Fruit fly (Drosophila melanogaster) whole organism, prepupa: ENCODE data around the gene btn.
A peak's percentile ranks its signal among the peaks of the same experiment; 100 is the strongest.

Experiments
- Blimp-1 ChIP-seq: fragments of 200-800 bp; sonication (Bioruptor generic); optimal IDR thresholded peaks from 3 replicates; lab custom pipeline; 2017; ENCODE audit warnings: missing biosample characterization, missing genetic modification characterization, mild to moderate bottlenecking, moderate library complexity, missing genetic modification reagents
- CG10669 ChIP-seq: fragments of 200-800 bp; sonication (Bioruptor generic); optimal IDR thresholded peaks from 3 replicates; lab custom pipeline; 2018; ENCODE audit warnings: missing biosample characterization, mild to moderate bottlenecking, missing genetic modification characterization, moderate library complexity
- CG11294 ChIP-seq: fragments of 200-800 bp; sonication (Bioruptor generic); IDR thresholded peaks from 2 replicates; pipeline ENCODE4 v1.3.6; 2022; ENCODE audit warnings: missing biosample characterization, missing genetic modification characterization
- CG11762 ChIP-seq: fragments of 200-800 bp; sonication (Bioruptor generic); optimal IDR thresholded peaks from 3 replicates; lab custom pipeline; 2016; ENCODE audit warnings: missing biosample characterization, missing genetic modification characterization; ENCODE audit not compliant: insufficient read depth
- CG11902 ChIP-seq: fragments of 200-800 bp; sonication (Bioruptor generic); optimal IDR thresholded peaks from 3 replicates; lab custom pipeline; 2016; ENCODE audit warnings: missing biosample characterization, missing genetic modification characterization
- CG32006 ChIP-seq: fragments of 200-800 bp; sonication (Bioruptor generic); optimal IDR thresholded peaks from 3 replicates; lab custom pipeline; 2017; ENCODE audit warnings: missing biosample characterization, mild to moderate bottlenecking, missing genetic modification characterization
- CG34406 ChIP-seq: fragments of 200-800 bp; sonication (Bioruptor generic); optimal IDR thresholded peaks from 3 replicates; lab custom pipeline; 2016; ENCODE audit warnings: missing biosample characterization, missing genetic modification characterization
- CG3919 ChIP-seq: fragments of 200-800 bp; sonication (Bioruptor generic); optimal IDR thresholded peaks from 3 replicates; lab custom pipeline; 2016; ENCODE audit warnings: missing biosample characterization, missing genetic modification characterization
- CG4318 ChIP-seq: fragments of 200-800 bp; sonication (Bioruptor generic); optimal IDR thresholded peaks from 3 replicates; lab custom pipeline; 2017; ENCODE audit warnings: missing biosample characterization, mild to moderate bottlenecking, missing genetic modification characterization
- CG6276 ChIP-seq: fragments of 200-800 bp; sonication (Bioruptor generic); optimal IDR thresholded peaks from 2 replicates; lab custom pipeline; 2017; ENCODE audit warnings: missing biosample characterization, mild to moderate bottlenecking, missing genetic modification characterization
- CG6808 ChIP-seq: fragments of 200-800 bp; sonication (Bioruptor generic); optimal IDR thresholded peaks from 3 replicates; lab custom pipeline; 2017; ENCODE audit warnings: missing biosample characterization, missing genetic modification characterization, mild to moderate bottlenecking, moderate library complexity, missing genetic modification reagents
- CG6854 ChIP-seq: fragments of 200-800 bp; sonication (Bioruptor generic); optimal IDR thresholded peaks from 2 replicates; lab custom pipeline; 2017; ENCODE audit warnings: missing biosample characterization, mild to moderate bottlenecking, missing genetic modification characterization
- CG7368 ChIP-seq: fragments of 200-800 bp; sonication (Bioruptor generic); optimal IDR thresholded peaks from 3 replicates; lab custom pipeline; 2016; ENCODE audit warnings: missing biosample characterization, missing genetic modification characterization
- CG8119 ChIP-seq: fragments of 200-800 bp; sonication (Bioruptor generic); IDR thresholded peaks from 3 replicates; pipeline ENCODE4 v1.3.6; 2022; ENCODE audit warnings: missing biosample characterization, missing genetic modification characterization
- CG8319 ChIP-seq: fragments of 200-800 bp; sonication (Bioruptor generic); optimal IDR thresholded peaks from 3 replicates; lab custom pipeline; 2016; ENCODE audit warnings: missing biosample characterization, missing genetic modification characterization
- CG8632 ChIP-seq: fragments of 200-800 bp; sonication (Bioruptor generic); optimal IDR thresholded peaks from 3 replicates; lab custom pipeline; 2016; ENCODE audit warnings: missing biosample characterization, missing genetic modification characterization
- CG9139 ChIP-seq: fragments of 200-800 bp; sonication (Bioruptor generic); optimal IDR thresholded peaks from 3 replicates; lab custom pipeline; 2017; ENCODE audit warnings: missing biosample characterization, mild to moderate bottlenecking, missing genetic modification characterization
- Eip75B ChIP-seq: fragments of 200-800 bp; sonication (Bioruptor generic); optimal IDR thresholded peaks from 3 replicates; lab custom pipeline; 2016; ENCODE audit warnings: missing biosample characterization, missing genetic modification characterization
- Eip78C ChIP-seq: fragments of 200-800 bp; sonication (Bioruptor generic); peaks from one replicate; lab custom pipeline; 2016; ENCODE audit warnings: missing biosample characterization, missing genetic modification characterization
- Eip93F ChIP-seq: fragments of 200-800 bp; sonication (Bioruptor generic); optimal IDR thresholded peaks from 2 replicates; lab custom pipeline; 2016; ENCODE audit warnings: missing biosample characterization, mild to moderate bottlenecking, missing genetic modification characterization
- Ets21C ChIP-seq: fragments of 200-800 bp; sonication (Bioruptor generic); optimal IDR thresholded peaks from 3 replicates; lab custom pipeline; 2016; ENCODE audit warnings: missing biosample characterization, missing genetic modification characterization
- Ets96B ChIP-seq: fragments of 200-800 bp; optimal IDR thresholded peaks from 2 replicates; lab custom pipeline; 2019; ENCODE audit warnings: missing biosample characterization, mild to moderate bottlenecking, missing genetic modification characterization, moderate library complexity
- Hr38 ChIP-seq: sonication (Bioruptor generic); optimal IDR thresholded peaks from 2 replicates; lab custom pipeline; 2016; ENCODE audit warnings: missing biosample characterization, missing genetic modification characterization
- Hr39 ChIP-seq: fragments of 200-800 bp; sonication (Bioruptor generic); optimal IDR thresholded peaks from 2 replicates; lab custom pipeline; 2016; ENCODE audit warnings: missing biosample characterization, missing genetic modification characterization
- Hr4 ChIP-seq: fragments of 200-800 bp; sonication (Bioruptor generic); optimal IDR thresholded peaks from 3 replicates; lab custom pipeline; 2016; ENCODE audit warnings: missing biosample characterization, missing genetic modification characterization
- Lpt ChIP-seq: fragments of 200-800 bp; sonication (Bioruptor generic); optimal IDR thresholded peaks from 3 replicates; lab custom pipeline; 2016; ENCODE audit warnings: missing biosample characterization, missing genetic modification characterization
- Met ChIP-seq: fragments of 200-800 bp; sonication (Bioruptor generic); optimal IDR thresholded peaks from 3 replicates; lab custom pipeline; 2016; ENCODE audit warnings: missing biosample characterization, missing genetic modification characterization
- OdsH ChIP-seq: fragments of 200-800 bp; sonication (Bioruptor generic); optimal IDR thresholded peaks from 3 replicates; lab custom pipeline; 2016; ENCODE audit warnings: missing biosample characterization, missing genetic modification characterization
- Smox ChIP-seq: fragments of 200-800 bp; sonication (Bioruptor generic); optimal IDR thresholded peaks from 3 replicates; lab custom pipeline; 2016; ENCODE audit warnings: missing biosample characterization, missing genetic modification characterization
- Sox102F ChIP-seq: fragments of 200-800 bp; sonication (Bioruptor generic); optimal IDR thresholded peaks from 2 replicates; lab custom pipeline; 2016; ENCODE audit warnings: missing biosample characterization, mild to moderate bottlenecking, missing genetic modification characterization
- Sox14 ChIP-seq: fragments of 200-800 bp; sonication (Bioruptor generic); optimal IDR thresholded peaks from 3 replicates; lab custom pipeline; 2016; ENCODE audit warnings: missing biosample characterization, missing genetic modification characterization
- Sox15 ChIP-seq: fragments of 200-800 bp; sonication (Bioruptor generic); optimal IDR thresholded peaks from 3 replicates; lab custom pipeline; 2016; ENCODE audit warnings: missing biosample characterization, missing genetic modification characterization
- achi ChIP-seq: fragments of 200-800 bp; sonication (Bioruptor generic); optimal IDR thresholded peaks from 3 replicates; lab custom pipeline; 2016; ENCODE audit warnings: missing biosample characterization, missing genetic modification characterization
- cyc ChIP-seq: fragments of 200-800 bp; sonication (Bioruptor generic); optimal IDR thresholded peaks from 3 replicates; lab custom pipeline; 2016; ENCODE audit warnings: missing biosample characterization, missing genetic modification characterization
- dsx ChIP-seq: fragments of 200-800 bp; optimal IDR thresholded peaks from 3 replicates; lab custom pipeline; 2019; ENCODE audit warnings: missing biosample characterization, mild to moderate bottlenecking, missing genetic modification characterization, moderate library complexity; ENCODE audit not compliant: poor library complexity, severe bottlenecking
- eg ChIP-seq: fragments of 200-800 bp; sonication (Bioruptor generic); IDR thresholded peaks from 3 replicates; pipeline ENCODE4 v1.3.6; 2022; ENCODE audit warnings: missing biosample characterization, missing genetic modification characterization
- esn ChIP-seq: fragments of 200-800 bp; sonication (Bioruptor generic); optimal IDR thresholded peaks from 2 replicates; lab custom pipeline; 2016; ENCODE audit warnings: missing biosample characterization, mild to moderate bottlenecking, missing genetic modification characterization, moderate library complexity
- fd59A ChIP-seq: fragments of 200-800 bp; sonication (Bioruptor generic); optimal IDR thresholded peaks from 2 replicates; lab custom pipeline; 2017; ENCODE audit warnings: missing biosample characterization, mild to moderate bottlenecking, missing genetic modification characterization, missing genetic modification reagents
- fkh ChIP-seq: fragments of 200-800 bp; sonication (Bioruptor generic); optimal IDR thresholded peaks from 3 replicates; lab custom pipeline; 2017; ENCODE audit warnings: missing biosample characterization, mild to moderate bottlenecking, missing genetic modification characterization, moderate library complexity
- lz ChIP-seq: fragments of 200-800 bp; sonication (Bioruptor generic); optimal IDR thresholded peaks from 3 replicates; lab custom pipeline; 2016; ENCODE audit warnings: missing biosample characterization, missing genetic modification characterization
- net ChIP-seq: fragments of 200-800 bp; sonication (Bioruptor generic); optimal IDR thresholded peaks from 3 replicates; lab custom pipeline; 2016; ENCODE audit warnings: missing biosample characterization, missing genetic modification characterization
- salr ChIP-seq, 2 experiments: fragments of 200-800 bp; sonication (Bioruptor generic); optimal IDR thresholded peaks; 3 replicates each; lab custom pipeline; 2016 to 2018; ENCODE audit warnings: missing biosample characterization in 2 of 2, missing genetic modification characterization in 2 of 2, mild to moderate bottlenecking in 1 of 2
- ss ChIP-seq, 2 experiments: fragments of 200-800 bp; sonication (Bioruptor generic); optimal IDR thresholded peaks; 2 replicates in 1 of 2; 3 replicates in 1 of 2; lab custom pipeline; 2017 to 2018; ENCODE audit warnings: mild to moderate bottlenecking in 2 of 2, missing biosample characterization in 2 of 2, missing genetic modification characterization in 2 of 2, moderate library complexity in 1 of 2
- svp ChIP-seq: fragments of 200-800 bp; sonication (Bioruptor generic); peaks from one replicate; lab custom pipeline; 2016; ENCODE audit warnings: missing biosample characterization, missing genetic modification characterization
- topi ChIP-seq: fragments of 200-800 bp; sonication (Bioruptor generic); optimal IDR thresholded peaks from 3 replicates; lab custom pipeline; 2016; ENCODE audit warnings: missing biosample characterization, missing genetic modification characterization
- vri ChIP-seq: fragments of 200-800 bp; sonication (Bioruptor generic); optimal IDR thresholded peaks from 3 replicates; lab custom pipeline; 2016; ENCODE audit warnings: missing biosample characterization, mild to moderate bottlenecking, missing genetic modification characterization

btn gene

DNA sequence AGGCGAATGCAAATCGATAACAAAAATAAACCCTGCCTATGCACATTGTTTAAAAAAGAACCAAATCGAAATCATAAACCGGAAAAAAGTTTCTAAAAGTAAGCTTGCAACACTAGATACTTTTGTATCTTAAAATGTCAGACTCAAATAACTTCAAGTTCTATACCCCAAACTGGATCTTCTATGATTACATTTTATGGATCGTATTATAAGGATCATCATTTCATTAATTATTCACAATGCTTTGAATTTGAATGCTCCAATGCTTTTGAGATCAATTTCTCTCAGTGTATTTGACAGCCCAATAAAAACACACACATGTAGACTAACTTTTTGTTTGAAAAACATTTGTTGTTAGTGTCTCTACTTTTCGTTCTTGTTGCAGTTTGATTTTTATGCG lies 7.8 kb upstream of the btn start (continued):
- TF ChIP-seq CG11762 (GFP tag; lab: Kevin White, UChicago), result no peak
- no peak for TF ChIP-seq lz (GFP tag; lab: Kevin White, UChicago)
- TF ChIP-seq Sox14, result no peak
- no peak for TF ChIP-seq dsx (GFP tag; lab: Kevin White, UChicago)
- TF ChIP-seq CG10669 (GFP tag; lab: Kevin White, UChicago), result no peak
- no peak for TF ChIP-seq Blimp-1 (GFP tag; lab: Kevin White, UChicago)
- peak; percentile 18 for TF ChIP-seq achi (GFP tag; lab: Kevin White, UChicago)
- TF ChIP-seq CG3919 (GFP tag; lab: Kevin White, UChicago), result peak; percentile 7
- no peak for TF ChIP-seq Eip93F
- no peak for TF ChIP-seq Ets21C (GFP tag; lab: Kevin White, UChicago)
- peak; percentile 70 for TF ChIP-seq CG8119 (GFP tag; lab: Robert Waterston, UW)
- peak; percentile 66 for TF ChIP-seq CG4318 (GFP tag; lab: Kevin White, UChicago)
- no peak for TF ChIP-seq topi (GFP tag; lab: Kevin White, UChicago)
- no peak for TF ChIP-seq ss (GFP tag; optimal IDR thresholded peaks at IDR 0.05; lab: Kevin White, UChicago)
- TF ChIP-seq Eip75B (GFP tag; lab: Kevin White, UChicago), result no peak
- TF ChIP-seq Lpt (GFP tag; lab: Kevin White, UChicago), result peak; percentile 35
- peak; percentile 77; the same call in 2 of the 3 replicates for TF ChIP-seq eg (GFP tag; lab: Robert Waterston, UW)
- TF ChIP-seq, all 60 proteins: peak for 17

DNA sequence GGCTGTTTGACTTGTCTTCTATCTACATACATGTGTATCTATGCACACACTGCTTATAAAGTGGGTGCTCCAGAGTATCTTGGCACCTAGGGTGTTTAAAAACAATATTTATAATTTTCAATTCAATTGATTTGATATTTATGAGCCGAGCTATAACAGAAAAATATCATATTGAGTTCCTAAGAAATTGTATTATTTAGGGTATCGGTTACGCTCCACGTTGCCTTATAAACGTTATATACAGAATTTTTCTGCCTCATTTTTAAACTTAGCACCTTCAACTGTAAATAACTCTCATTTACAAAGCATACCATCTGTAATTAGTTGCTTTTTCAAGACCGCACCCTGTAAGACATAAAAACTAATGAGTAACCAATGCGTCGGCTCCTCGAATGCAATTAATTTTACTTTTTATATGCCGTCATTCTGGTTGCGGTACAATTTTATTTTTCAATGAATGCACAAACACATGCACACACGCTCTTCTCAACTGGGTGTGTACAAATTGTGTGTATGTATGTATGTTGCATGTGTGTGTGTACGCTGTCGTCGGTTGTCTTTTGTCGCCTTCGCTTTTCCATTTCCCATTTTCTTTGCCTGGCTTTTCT lies 4.3 kb upstream of the btn start:
- peak; percentile 76 for TF ChIP-seq net (GFP tag; lab: Kevin White, UChicago)
- peak in 1 of 2 experiments; percentile 65 for TF ChIP-seq salr (GFP tag; optimal IDR thresholded peaks at IDR 0.05; lab: Kevin White, UChicago)
- TF ChIP-seq esn (GFP tag; lab: Kevin White, UChicago), result peak; percentile 64
- peak; percentile 64 for TF ChIP-seq lz (GFP tag; lab: Kevin White, UChicago)
- peak; percentile 24 for TF ChIP-seq CG11762 (GFP tag; lab: Kevin White, UChicago)
- peak; percentile 16 for TF ChIP-seq topi (GFP tag; lab: Kevin White, UChicago)
- peak; percentile 50 for TF ChIP-seq Met
- peak; percentile 23 for TF ChIP-seq Smox (GFP tag; lab: Kevin White, UChicago)
- no peak for TF ChIP-seq CG10669 (GFP tag; lab: Kevin White, UChicago)
- TF ChIP-seq Lpt (GFP tag; lab: Kevin White, UChicago), result peak; percentile 65
- peak; percentile 66 for TF ChIP-seq OdsH
- TF ChIP-seq Hr38, result no peak
- peak; percentile 79 for TF ChIP-seq Eip78C
- TF ChIP-seq CG8319 (GFP tag; lab: Kevin White, UChicago), result no peak
- peak; percentile 92 for TF ChIP-seq CG32006 (GFP tag; lab: Kevin White, UChicago)
- TF ChIP-seq Hr4 (GFP tag; lab: Kevin White, UChicago), result peak; percentile 85
- peak; percentile 64; the same call in 1 of the 3 replicates for TF ChIP-seq eg (GFP tag; lab: Robert Waterston, UW)
- no peak; the same call in 1 of the 2 replicates for TF ChIP-seq CG11294 (GFP tag; lab: Robert Waterston, UW)
- TF ChIP-seq CG9139 (GFP tag; lab: Kevin White, UChicago), result no peak
- peak; percentile 45 for TF ChIP-seq CG8632 (GFP tag; lab: Kevin White, UChicago)
- TF ChIP-seq cyc (GFP tag; lab: Kevin White, UChicago), result peak; percentile 4
- peak; percentile 76 for TF ChIP-seq fkh (GFP tag; lab: Kevin White, UChicago)
- no peak for TF ChIP-seq Sox15 (GFP tag; lab: Kevin White, UChicago)
- peak; percentile 48 for TF ChIP-seq Hr39 (GFP tag; lab: Kevin White, UChicago)
- peak; percentile 62 for TF ChIP-seq svp (GFP tag; lab: Kevin White, UChicago)
- peak; percentile 7 for TF ChIP-seq CG7368 (GFP tag; lab: Kevin White, UChicago)
- TF ChIP-seq vri (GFP tag; lab: Kevin White, UChicago), result no peak
- TF ChIP-seq dsx (GFP tag; lab: Kevin White, UChicago), result no peak
- TF ChIP-seq Sox102F (GFP tag; lab: Kevin White, UChicago), result peak; percentile 22
- peak; percentile 62 for TF ChIP-seq Eip75B (GFP tag; lab: Kevin White, UChicago)
- TF ChIP-seq achi (GFP tag; lab: Kevin White, UChicago), result peak; percentile 64
- TF ChIP-seq fd59A (GFP tag; lab: Kevin White, UChicago), result peak; percentile 40
- TF ChIP-seq CG6276 (GFP tag; lab: Kevin White, UChicago), result peak; percentile 77
- no peak for TF ChIP-seq CG6854 (GFP tag; lab: Kevin White, UChicago)
- TF ChIP-seq Ets96B (tag; lab: Kevin White, UChicago), result peak; percentile 37
- TF ChIP-seq CG11902 (GFP tag; lab: Kevin White, UChicago), result no peak
- peak; percentile 71; the same call in 2 of the 3 replicates for TF ChIP-seq CG8119 (GFP tag; lab: Robert Waterston, UW)
- TF ChIP-seq CG3919 (GFP tag; lab: Kevin White, UChicago), result peak; percentile 55
- TF ChIP-seq CG34406, result peak; percentile 13
- peak; percentile 22 for TF ChIP-seq CG6808
